Worm (Caenorhabditis elegans) whole organism, early embryonic: Measurements from ENCODE around the gene spp-31.

ENCODE experiments used
- F13C5.2 ChIP-seq: sonication (generic microtip); optimal IDR thresholded peaks from 2 replicates; lab custom pipeline; 2017; ENCODE audit warnings: mild to moderate bottlenecking, missing genetic modification characterization, inconsistent platforms, missing compliant biosample characterization
- ama-1 ChIP-seq: fragments of 150-350 bp; optimal IDR thresholded peaks from 2 replicates; lab custom pipeline; 2014
- ceh-13 ChIP-seq: fragments of 200-800 bp; sonication (Bioruptor generic); optimal IDR thresholded peaks from 2 replicates; lab custom pipeline; 2018; ENCODE audit warnings: mild to moderate bottlenecking, missing genetic modification characterization, missing compliant biosample characterization
- ceh-36 ChIP-seq: sonication (generic microtip); optimal IDR thresholded peaks from 2 replicates; lab custom pipeline; 2016; ENCODE audit warnings: missing genetic modification characterization, inconsistent platforms, missing compliant biosample characterization
- pes-1 ChIP-seq: fragments of 200-800 bp; sonication (Bioruptor generic); IDR thresholded peaks from 2 replicates; pipeline ENCODE4 v1.3.6; 2022; ENCODE audit warnings: missing genetic modification reagents, missing genetic modification characterization, missing compliant biosample characterization
- sea-1 ChIP-seq: fragments of 200-800 bp; sonication (Bioruptor generic); conservative IDR thresholded peaks from 2 replicates; pipeline ENCODE4 v1.3.6; 2022; ENCODE audit warnings: missing genetic modification characterization, missing compliant biosample characterization
- tra-4 ChIP-seq: sonication (generic microtip); optimal IDR thresholded peaks from 2 replicates; lab custom pipeline; 2017; ENCODE audit warnings: missing genetic modification characterization, missing compliant biosample characterization

DNA sequence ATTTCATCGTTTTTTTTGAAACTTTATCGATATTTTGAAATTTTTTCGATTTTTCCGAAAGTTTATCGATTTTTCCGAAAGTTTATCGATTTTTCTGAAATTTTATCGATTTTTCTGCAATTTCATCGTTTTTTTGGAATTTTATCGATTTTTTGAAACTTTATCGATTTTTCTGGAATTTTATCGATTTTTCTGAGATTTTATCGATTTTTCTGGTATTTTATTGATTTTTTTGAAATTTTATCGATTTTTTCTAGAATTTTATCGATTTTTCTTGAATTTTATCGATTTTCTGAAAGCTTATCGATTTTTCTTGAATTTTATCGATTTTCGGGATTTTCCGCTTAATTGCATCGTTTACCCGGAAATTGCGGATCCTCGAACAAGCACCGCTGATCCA is 37.1 kb downstream of the spp-31 start:
- TF ChIP-seq ceh-36 = no peak
- no peak for TF ChIP-seq sea-1 (GFP tag; lab: Robert Waterston, UW)
- TF ChIP-seq ama-1 (lab: Kevin White, UChicago) = no peak
- TF ChIP-seq F13C5.2 = no peak
- TF ChIP-seq ceh-13 (GFP tag; lab: Kevin White, UChicago) = no peak
- TF ChIP-seq tra-4 (tag; lab: Kevin White, UChicago) = no peak
- no peak for TF ChIP-seq pes-1 (GFP tag; lab: Robert Waterston, UW)
